Fruit fly (Drosophila melanogaster) whole organism, embryonic: ENCODE results near the gene CG18508.

Source experiments
- Atf3 ChIP-seq: fragments of 200-800 bp; sonication (Bioruptor generic); optimal IDR thresholded peaks from 3 replicates; lab custom pipeline; 2016; ENCODE audit warnings: missing biosample characterization, missing genetic modification characterization
- Atf6 ChIP-seq: fragments of 200-800 bp; sonication (Bioruptor generic); IDR thresholded peaks from 2 replicates; pipeline ENCODE4 v1.3.6; 2022; ENCODE audit warnings: missing biosample characterization, missing genetic modification characterization
- Bteb2 ChIP-seq: fragments of 200-800 bp; sonication (Bioruptor generic); optimal IDR thresholded peaks from 2 replicates; lab custom pipeline; 2016; ENCODE audit warnings: missing biosample characterization, missing genetic modification characterization
- CG12659 ChIP-seq: fragments of 200-800 bp; sonication (Bioruptor generic); optimal IDR thresholded peaks from 3 replicates; lab custom pipeline; 2017; ENCODE audit warnings: mild to moderate bottlenecking, missing biosample characterization, missing genetic modification reagents, missing genetic modification characterization
- CG12744 ChIP-seq: fragments of 200-800 bp; sonication (Bioruptor generic); optimal IDR thresholded peaks from 2 replicates; lab custom pipeline; 2016; ENCODE audit warnings: missing biosample characterization, missing genetic modification characterization
- CG13287 ChIP-seq: fragments of 200-800 bp; sonication (Bioruptor generic); IDR thresholded peaks from 2 replicates; pipeline ENCODE4 v1.3.6; 2022; ENCODE audit warnings: missing biosample characterization, missing genetic modification characterization; ENCODE audit not compliant: partially characterized antibody
- CG13624 ChIP-seq: fragments of 200-800 bp; sonication (Bioruptor generic); optimal IDR thresholded peaks from 2 replicates; lab custom pipeline; 2016; ENCODE audit warnings: missing biosample characterization, missing genetic modification characterization
- CG14860 ChIP-seq: fragments of 200-800 bp; sonication (Bioruptor generic); IDR thresholded peaks from 3 replicates; pipeline ENCODE4 v1.3.6; 2022; ENCODE audit warnings: missing biosample characterization, missing genetic modification characterization; ENCODE audit not compliant: partially characterized antibody
- CG30020 ChIP-seq: fragments of 200-800 bp; optimal IDR thresholded peaks from 2 replicates; lab custom pipeline; 2019; ENCODE audit warnings: missing biosample characterization, mild to moderate bottlenecking, missing genetic modification characterization, moderate library complexity
- CG34376 ChIP-seq: fragments of 200-800 bp; sonication (Bioruptor generic); optimal IDR thresholded peaks from 2 replicates; lab custom pipeline; 2018; ENCODE audit warnings: missing biosample characterization, mild to moderate bottlenecking, missing genetic modification characterization
- CG3847 ChIP-seq: fragments of 200-800 bp; sonication (Bioruptor generic); IDR thresholded peaks from 2 replicates; pipeline ENCODE4 v1.3.6; 2022; ENCODE audit warnings: missing biosample characterization, missing genetic modification characterization
- CG4730 ChIP-seq: fragments of 200-800 bp; sonication (Bioruptor generic); IDR thresholded peaks from 2 replicates; pipeline ENCODE4 v1.3.6; 2022; ENCODE audit warnings: missing biosample characterization, missing genetic modification characterization
- CG4820 ChIP-seq: fragments of 200-800 bp; sonication (Bioruptor generic); optimal IDR thresholded peaks from 3 replicates; lab custom pipeline; 2016; ENCODE audit warnings: missing biosample characterization, missing genetic modification characterization
- CG4854 ChIP-seq: fragments of 200-800 bp; sonication (Bioruptor generic); optimal IDR thresholded peaks from 2 replicates; lab custom pipeline; 2016; ENCODE audit warnings: missing biosample characterization, missing genetic modification characterization, inconsistent platforms
- CG5180 ChIP-seq: fragments of 200-800 bp; sonication (Bioruptor generic); optimal IDR thresholded peaks from 3 replicates; lab custom pipeline; 2017; ENCODE audit warnings: missing biosample characterization, missing genetic modification characterization, mild to moderate bottlenecking, moderate library complexity, missing genetic modification reagents
- CG6683 ChIP-seq: fragments of 200-800 bp; sonication (Bioruptor generic); optimal IDR thresholded peaks from 2 replicates; lab custom pipeline; 2017; ENCODE audit warnings: missing biosample characterization, mild to moderate bottlenecking, missing genetic modification characterization, missing genetic modification reagents
- CG6854 ChIP-seq: fragments of 200-800 bp; sonication (Bioruptor generic); optimal IDR thresholded peaks from 3 replicates; lab custom pipeline; 2017; ENCODE audit warnings: missing biosample characterization, mild to moderate bottlenecking, missing genetic modification characterization
- CG7786 ChIP-seq: fragments of 200-800 bp; sonication (Bioruptor generic); optimal IDR thresholded peaks from 2 replicates; lab custom pipeline; 2016; ENCODE audit warnings: missing biosample characterization, missing genetic modification characterization
- CG7987 ChIP-seq: fragments of 200-800 bp; sonication (Bioruptor generic); optimal IDR thresholded peaks from 2 replicates; lab custom pipeline; 2018; ENCODE audit warnings: missing biosample characterization, mild to moderate bottlenecking, missing genetic modification characterization, moderate library complexity
- CG8281 ChIP-seq: fragments of 200-800 bp; sonication (Bioruptor generic); optimal IDR thresholded peaks from 2 replicates; lab custom pipeline; 2018; ENCODE audit warnings: missing biosample characterization, mild to moderate bottlenecking, missing genetic modification characterization, moderate library complexity
- Camta ChIP-seq: fragments of 200-800 bp; sonication (Bioruptor generic); optimal IDR thresholded peaks from 2 replicates; lab custom pipeline; 2016; ENCODE audit warnings: missing biosample characterization, missing genetic modification characterization
- Dad ChIP-seq: fragments of 200-800 bp; sonication (Bioruptor generic); optimal IDR thresholded peaks from 3 replicates; lab custom pipeline; 2016; ENCODE audit warnings: missing biosample characterization, missing genetic modification characterization
- Dip2 ChIP-seq: fragments of 200-800 bp; sonication (Bioruptor generic); IDR thresholded peaks from 2 replicates; pipeline ENCODE4 v1.3.6; 2022; ENCODE audit warnings: missing biosample characterization, missing genetic modification characterization
- Dref ChIP-seq: fragments of 200-800 bp; sonication (Bioruptor generic); IDR thresholded peaks from 2 replicates; pipeline ENCODE4 v1.3.6; 2022; ENCODE audit warnings: missing biosample characterization, missing genetic modification characterization
- GATAe ChIP-seq: fragments of 200-800 bp; sonication (Bioruptor generic); conservative IDR thresholded peaks from 2 replicates; pipeline ENCODE4 v1.3.6; 2022; ENCODE audit warnings: missing biosample characterization, missing genetic modification characterization
- NC2α ChIP-seq: fragments of 200-800 bp; sonication (Bioruptor generic); optimal IDR thresholded peaks from 2 replicates; lab custom pipeline; 2016; ENCODE audit warnings: missing biosample characterization, missing genetic modification characterization
- Oaz ChIP-seq: fragments of 200-800 bp; sonication (Bioruptor generic); IDR thresholded peaks from 2 replicates; pipeline ENCODE4 v1.3.6; 2022; ENCODE audit warnings: missing biosample characterization, missing genetic modification characterization
- Scr ChIP-seq: fragments of 200-800 bp; sonication (Bioruptor generic); IDR thresholded peaks from 2 replicates; pipeline ENCODE4 v1.3.6; 2022; ENCODE audit warnings: missing biosample characterization, missing genetic modification characterization; ENCODE audit not compliant: partially characterized antibody
- Spps ChIP-seq: fragments of 200-800 bp; sonication (Bioruptor generic); optimal IDR thresholded peaks from 2 replicates; lab custom pipeline; 2018; ENCODE audit warnings: missing biosample characterization, mild to moderate bottlenecking, missing genetic modification characterization
- bbx ChIP-seq: fragments of 200-800 bp; sonication (Bioruptor generic); IDR thresholded peaks from 2 replicates; pipeline ENCODE4 v1.3.6; 2022; ENCODE audit warnings: missing biosample characterization, missing genetic modification characterization; ENCODE audit not compliant: partially characterized antibody
- bowl ChIP-seq: fragments of 200-800 bp; sonication (Bioruptor generic); IDR thresholded peaks from 2 replicates; pipeline ENCODE4 v1.3.6; 2022; ENCODE audit warnings: missing biosample characterization, missing genetic modification characterization
- da ChIP-seq: fragments of 200-800 bp; sonication (Bioruptor generic); optimal IDR thresholded peaks from 2 replicates; lab custom pipeline; 2016; ENCODE audit warnings: missing biosample characterization, missing genetic modification characterization
- disco-r ChIP-seq: fragments of 200-800 bp; sonication (Bioruptor generic); optimal IDR thresholded peaks from 2 replicates; lab custom pipeline; 2016; ENCODE audit warnings: missing biosample characterization, missing genetic modification characterization
- dpn ChIP-seq, 2 experiments: fragments of 200-800 bp; sonication (Bioruptor generic); optimal IDR thresholded peaks; 3 replicates each; lab custom pipeline; 2016; ENCODE audit warnings: missing biosample characterization in 2 of 2, missing genetic modification characterization in 2 of 2
- fu2 ChIP-seq: fragments of 200-800 bp; sonication (Bioruptor generic); optimal IDR thresholded peaks from 2 replicates; lab custom pipeline; 2016; ENCODE audit warnings: missing biosample characterization, missing genetic modification characterization
- ham ChIP-seq: fragments of 200-800 bp; sonication (Bioruptor generic); IDR thresholded peaks from 2 replicates; pipeline ENCODE4 v1.3.6; 2022; ENCODE audit warnings: missing biosample characterization, missing genetic modification characterization
- hb ChIP-seq: fragments of 200-800 bp; sonication (Bioruptor generic); IDR thresholded peaks from 3 replicates; pipeline ENCODE4 v1.3.6; 2022; ENCODE audit warnings: missing biosample characterization, missing genetic modification characterization; ENCODE audit not compliant: partially characterized antibody
- knrl ChIP-seq: fragments of 200-800 bp; sonication (Bioruptor generic); IDR thresholded peaks from 3 replicates; pipeline ENCODE4 v1.3.6; 2022; ENCODE audit warnings: missing biosample characterization, missing genetic modification characterization; ENCODE audit not compliant: partially characterized antibody
- onecut ChIP-seq: fragments of 200-800 bp; sonication (Bioruptor generic); IDR thresholded peaks from 2 replicates; pipeline ENCODE4 v1.3.6; 2022; ENCODE audit warnings: missing biosample characterization, missing genetic modification characterization
- ranshi ChIP-seq: fragments of 200-800 bp; sonication (Bioruptor generic); IDR thresholded peaks from 2 replicates; pipeline ENCODE4 v1.3.6; 2022; ENCODE audit warnings: missing biosample characterization, missing genetic modification characterization
- sens ChIP-seq: fragments of 200-800 bp; sonication (Bioruptor generic); peaks from one replicate; lab custom pipeline; 2016; ENCODE audit warnings: missing biosample characterization, missing genetic modification characterization
- sisA ChIP-seq: fragments of 200-800 bp; sonication (Bioruptor generic); IDR thresholded peaks from 2 replicates; pipeline ENCODE4 v1.3.6; 2022; ENCODE audit warnings: missing biosample characterization, missing genetic modification characterization
- tap ChIP-seq: fragments of 200-800 bp; optimal IDR thresholded peaks from 3 replicates; lab custom pipeline; 2019; ENCODE audit warnings: missing biosample characterization, mild to moderate bottlenecking, missing genetic modification characterization, moderate library complexity
- tgo ChIP-seq: fragments of 200-800 bp; sonication (Bioruptor generic); IDR thresholded peaks from 3 replicates; pipeline ENCODE4 v1.3.6; 2022; ENCODE audit warnings: missing biosample characterization, missing genetic modification characterization
- tin ChIP-seq: fragments of 200-800 bp; sonication (Bioruptor generic); optimal IDR thresholded peaks from 3 replicates; lab custom pipeline; 2016; ENCODE audit warnings: missing biosample characterization, missing genetic modification characterization
- tio ChIP-seq: fragments of 200-800 bp; sonication (Bioruptor generic); optimal IDR thresholded peaks from 2 replicates; lab custom pipeline; 2017; ENCODE audit warnings: missing biosample characterization, missing genetic modification characterization, inconsistent platforms
- tna ChIP-seq: fragments of 200-800 bp; sonication (Bioruptor generic); IDR thresholded peaks from 2 replicates; pipeline ENCODE4 v1.3.6; 2022; ENCODE audit warnings: missing biosample characterization, missing genetic modification characterization; ENCODE audit not compliant: partially characterized antibody
- wek ChIP-seq: fragments of 200-800 bp; sonication (Bioruptor generic); optimal IDR thresholded peaks from 3 replicates; lab custom pipeline; 2018; ENCODE audit warnings: missing biosample characterization, mild to moderate bottlenecking, missing genetic modification characterization, moderate library complexity
- zf30C ChIP-seq: fragments of 200-800 bp; sonication (Bioruptor generic); optimal IDR thresholded peaks from 3 replicates; lab custom pipeline; 2018; ENCODE audit warnings: missing biosample characterization, mild to moderate bottlenecking, missing genetic modification characterization

The CG18508 gene

DNA sequence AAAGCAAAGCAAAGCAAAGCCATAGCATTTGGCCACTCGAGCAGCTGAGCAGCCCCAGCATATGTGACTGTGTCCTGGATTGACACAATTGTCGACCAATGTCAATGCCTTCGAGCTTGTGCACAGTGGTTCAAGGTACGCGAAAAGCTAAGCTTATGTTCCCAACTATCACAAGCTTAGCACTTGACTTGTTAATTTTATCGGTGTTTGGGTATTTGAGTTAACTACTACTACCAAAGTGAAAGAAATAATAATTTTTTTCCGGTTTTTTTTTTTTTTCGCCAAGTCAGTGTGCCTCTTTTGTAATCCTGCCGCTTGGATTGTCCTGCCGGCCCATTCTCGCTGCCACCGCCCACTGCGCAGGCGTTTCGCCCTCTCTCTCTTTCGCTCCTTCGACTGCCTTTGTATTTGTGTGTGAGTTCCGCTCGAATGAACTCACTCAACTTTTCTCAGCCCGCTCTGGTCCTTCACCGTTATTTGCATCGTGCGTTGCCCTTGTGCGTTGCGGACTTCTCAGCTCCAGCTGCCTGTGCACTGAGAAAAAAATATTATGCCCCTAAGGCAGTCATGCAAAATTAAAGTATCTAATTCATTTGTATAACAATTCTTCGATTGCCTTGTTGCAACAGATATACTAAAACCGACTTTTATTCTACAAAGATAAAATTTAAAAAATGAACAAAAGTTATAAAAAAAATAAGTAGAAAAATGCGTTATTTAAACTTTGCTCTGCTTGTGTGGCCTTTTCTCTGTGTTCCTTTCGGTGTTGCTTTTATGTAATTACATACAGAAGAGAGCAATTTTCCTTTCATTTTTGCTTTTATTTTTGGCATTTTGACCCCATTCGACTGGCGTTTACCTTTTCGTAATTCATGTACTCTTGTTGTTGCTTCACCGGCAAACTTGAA, 33.2 kb upstream of the CG18508 start (continued):
- TF ChIP-seq disco-r (GFP tag; lab: Kevin White, UChicago) (peak; percentile 25), CG30020 (tag; lab: Kevin White, UChicago) (no peak), CG5180 (GFP tag; lab: Kevin White, UChicago) (peak; percentile 53), zf30C (GFP tag; lab: Kevin White, UChicago) (peak; percentile 11), CG13624 (GFP tag; lab: Kevin White, UChicago) (peak; percentile 70), Dad (GFP tag; lab: Kevin White, UChicago) (peak; percentile 13), onecut (GFP tag; lab: Robert Waterston, UW) (peak; percentile 79), da (GFP tag; lab: Kevin White, UChicago) (no peak), Spps (tag; lab: Kevin White, UChicago) (no peak), Dref (GFP tag; lab: Robert Waterston, UW) (no peak), Oaz (GFP tag; lab: Robert Waterston, UW) (peak; percentile 60), tap (tag; lab: Kevin White, UChicago) (peak; percentile 19), CG12744 (GFP tag; lab: Kevin White, UChicago) (peak; percentile 38), tna (GFP tag; lab: Robert Waterston, UW) (no peak), Dip2 (GFP tag; lab: Robert Waterston, UW) (no peak), Scr (GFP tag; lab: Robert Waterston, UW) (no peak), hb (GFP tag; lab: Robert Waterston, UW) (no peak), sisA (GFP tag; lab: Robert Waterston, UW) (peak; percentile 43), CG14860 (GFP tag; lab: Robert Waterston, UW) (no peak), CG4820 (GFP tag; lab: Kevin White, UChicago) (peak; percentile 46), CG8281 (tag; lab: Kevin White, UChicago) (peak; percentile 14), dpn (GFP tag; optimal IDR thresholded peaks at IDR 0.05; lab: Kevin White, UChicago) (peak; percentile 61 to 70), ham (GFP tag; lab: Robert Waterston, UW) (no peak), bowl (GFP tag; lab: Robert Waterston, UW) (peak; percentile 41; the same call in 1 of the 2 replicates), CG7987 (GFP tag; lab: Kevin White, UChicago) (no peak), wek (peak; percentile 17), sens (GFP tag; lab: Kevin White, UChicago) (peak; percentile 90), fu2 (GFP tag; lab: Kevin White, UChicago) (peak; percentile 7), GATAe (GFP tag; lab: Robert Waterston, UW) (0 out of 2 replicates have a peak, but pooled peaks have one; percentile 11), knrl (GFP tag; lab: Robert Waterston, UW) (no peak), CG3847 (GFP tag; lab: Robert Waterston, UW) (peak; percentile 71), Camta (GFP tag; lab: Kevin White, UChicago) (peak; percentile 29), CG4854 (GFP tag; lab: Kevin White, UChicago) (peak; percentile 0), CG13287 (GFP tag; lab: Robert Waterston, UW) (peak; percentile 26; the same call in 1 of the 2 replicates), Atf3 (GFP tag; lab: Kevin White, UChicago) (no peak), tgo (peak; percentile 61), ranshi (GFP tag; lab: Robert Waterston, UW) (peak; percentile 72), Atf6 (GFP tag; lab: Robert Waterston, UW) (peak; percentile 84), NC2α (no peak), CG34376 (GFP tag; lab: Kevin White, UChicago) (peak; percentile 41), Bteb2 (GFP tag; lab: Kevin White, UChicago) (peak; percentile 2), CG7786 (peak; percentile 68), CG12659 (GFP tag; lab: Kevin White, UChicago) (peak; percentile 45), CG6854 (GFP tag; lab: Kevin White, UChicago) (no peak), bbx (GFP tag; lab: Robert Waterston, UW) (no peak), tin (GFP tag; lab: Kevin White, UChicago) (peak; percentile 53), CG6683 (peak; percentile 57), tio (GFP tag; lab: Kevin White, UChicago) (peak; percentile 32), CG4730 (GFP tag; lab: Robert Waterston, UW) (peak; percentile 57)
